Fruit fly (Drosophila melanogaster) Kc167 (cell line): ENCODE data around the gene shi.

Experiments used
- Myc ChIP-seq: fragments of >200 bp; optimal IDR thresholded peaks from 2 replicates; lab custom pipeline; 2017; ENCODE audit warnings: missing external identifiers
- Sin3A ChIP-seq: fragments of >200 bp; optimal IDR thresholded peaks from 2 replicates; lab custom pipeline; 2018; ENCODE audit warnings: missing external identifiers
- h ChIP-seq: fragments of >200 bp; optimal IDR thresholded peaks from 3 replicates; lab custom pipeline; 2018; ENCODE audit warnings: missing external identifiers
- insv ChIP-seq: fragments of >200 bp; optimal IDR thresholded peaks from 3 replicates; lab custom pipeline; 2018; ENCODE audit warnings: missing external identifiers
- psq ChIP-seq: fragments of >200 bp; optimal IDR thresholded peaks from 2 replicates; lab custom pipeline; 2017; ENCODE audit warnings: missing external identifiers
- ttk ChIP-seq: sonication (Bioruptor generic); optimal IDR thresholded peaks from 2 replicates; lab custom pipeline; 2017; ENCODE audit warnings: missing external identifiers

The shi gene

DNA sequence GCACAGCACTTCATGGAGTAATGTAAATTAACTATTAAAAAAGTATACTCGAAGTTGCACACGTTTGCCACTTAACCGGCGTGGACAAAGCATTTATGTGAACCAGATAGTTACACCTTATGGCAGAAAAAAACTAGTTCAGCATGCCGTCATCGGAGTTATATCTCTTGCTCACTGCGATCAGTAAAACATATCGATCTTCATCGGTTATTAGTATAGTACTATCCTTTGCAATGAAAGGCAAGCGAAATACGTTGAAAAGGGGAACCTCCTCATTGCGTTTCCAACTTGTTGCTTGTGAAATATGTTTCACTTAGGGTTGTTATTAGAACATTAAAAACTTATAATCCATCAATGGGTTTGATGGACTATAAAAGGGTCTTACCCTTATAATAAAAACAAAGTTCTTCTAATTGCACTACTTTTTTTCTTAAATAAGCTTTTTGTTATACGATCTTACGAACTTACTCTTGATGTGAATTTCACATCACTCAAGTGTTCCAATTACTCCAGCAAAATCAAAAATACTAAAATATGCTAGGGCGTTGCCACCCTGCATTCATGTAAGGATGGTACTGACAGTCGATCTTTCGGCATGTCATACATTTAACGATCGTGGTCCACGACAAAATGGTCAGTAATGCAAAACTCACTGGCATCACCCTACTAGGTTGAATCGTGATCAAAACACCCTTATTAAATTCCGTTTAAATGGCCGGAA lies 17.8 kb downstream of the shi start, which contains the start of gene CycD:
Gene CycD (minus strand): TSS at position 113 of the 721 bp plus-strand sequence.
- TF ChIP-seq Sin3A (lab: Kevin White, UChicago) (no peak), Myc (no peak), insv (no peak), psq (lab: Kevin White, UChicago) (no peak), h (lab: Kevin White, UChicago) (no peak), ttk (lab: Kevin White, UChicago) (no peak)

DNA sequence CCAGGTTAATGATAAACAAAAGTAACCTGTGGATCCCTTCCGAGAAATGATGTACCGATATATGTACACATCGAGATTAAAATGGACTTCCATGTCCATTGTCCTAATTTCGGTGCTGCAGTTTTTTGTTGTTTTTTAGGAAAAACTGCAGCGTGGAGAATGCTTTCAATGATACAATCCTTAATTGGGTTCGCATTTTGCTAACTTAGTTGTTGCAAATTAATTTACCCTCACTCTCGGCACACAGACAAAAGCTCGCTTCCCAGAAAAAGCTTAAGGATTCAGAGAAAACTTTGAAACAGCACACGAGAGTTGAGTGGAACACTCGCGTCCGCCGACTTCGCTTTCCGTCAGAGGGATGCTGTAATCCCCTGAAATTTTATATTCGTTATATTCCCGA lies 18.7 kb downstream of the shi start, which contains the start of gene Lrp4:
Gene Lrp4 (plus strand): TSS at position 301 of the 400 bp plus-strand sequence.
- TF ChIP-seq insv: no peak
- no peak for TF ChIP-seq Myc
- no peak for TF ChIP-seq ttk (lab: Kevin White, UChicago)
- no peak for TF ChIP-seq psq (lab: Kevin White, UChicago)
- TF ChIP-seq Sin3A (lab: Kevin White, UChicago): no peak
- TF ChIP-seq h (lab: Kevin White, UChicago): no peak

DNA sequence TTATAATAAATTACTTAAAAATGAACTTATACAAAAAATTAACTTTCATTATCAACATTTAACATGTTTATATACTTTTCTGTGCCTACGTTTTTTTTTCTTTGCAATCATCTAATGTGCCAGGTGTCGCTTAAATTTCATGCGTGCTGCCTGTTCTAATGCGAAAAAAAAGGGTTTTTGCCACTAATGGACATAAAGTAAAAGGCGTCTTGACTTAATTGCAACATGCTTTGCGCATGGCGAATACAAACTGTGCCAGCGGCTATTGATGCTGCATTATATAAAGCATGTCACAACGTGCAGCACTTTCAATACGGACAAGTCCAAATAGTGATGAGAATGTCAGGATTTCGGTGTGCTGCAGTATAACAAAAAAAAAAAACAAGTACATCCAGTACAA lies 29.7 kb downstream of the shi start, which contains the start of gene CG8916:
Gene CG8916 (plus strand): TSS at position 301 of the 400 bp plus-strand sequence.
- TF ChIP-seq Myc: no peak
- no peak for TF ChIP-seq h (lab: Kevin White, UChicago)
- TF ChIP-seq Sin3A (lab: Kevin White, UChicago): no peak
- TF ChIP-seq psq (lab: Kevin White, UChicago): no peak
- no peak for TF ChIP-seq insv
- no peak for TF ChIP-seq ttk (lab: Kevin White, UChicago)

DNA sequence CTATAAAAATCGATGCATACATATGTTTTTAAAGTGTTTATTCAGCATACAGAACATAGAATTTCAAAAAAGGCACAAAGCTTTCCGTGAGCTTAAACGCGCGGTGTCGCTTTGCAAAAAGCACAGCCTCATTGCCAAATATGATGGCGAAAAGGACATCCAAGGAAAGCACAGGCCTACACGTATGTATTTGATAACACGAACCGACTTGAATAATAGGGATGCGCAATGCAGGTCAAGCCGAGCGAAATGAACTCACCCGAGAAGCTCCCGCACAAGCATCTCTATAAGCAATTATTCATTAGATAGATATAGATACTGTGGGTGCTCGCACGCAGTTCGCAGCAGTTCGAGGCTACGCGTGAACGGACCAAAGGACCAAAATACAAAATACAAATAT lies 32.9 kb downstream of the shi start, which contains the start of gene Lcch3:
Gene Lcch3 (plus strand): TSS at position 301 of the 400 bp plus-strand sequence.
- no peak for TF ChIP-seq psq (lab: Kevin White, UChicago)
- TF ChIP-seq Myc: no peak
- TF ChIP-seq Sin3A (lab: Kevin White, UChicago): no peak
- no peak for TF ChIP-seq ttk (lab: Kevin White, UChicago)
- no peak for TF ChIP-seq h (lab: Kevin White, UChicago)
- no peak for TF ChIP-seq insv

DNA sequence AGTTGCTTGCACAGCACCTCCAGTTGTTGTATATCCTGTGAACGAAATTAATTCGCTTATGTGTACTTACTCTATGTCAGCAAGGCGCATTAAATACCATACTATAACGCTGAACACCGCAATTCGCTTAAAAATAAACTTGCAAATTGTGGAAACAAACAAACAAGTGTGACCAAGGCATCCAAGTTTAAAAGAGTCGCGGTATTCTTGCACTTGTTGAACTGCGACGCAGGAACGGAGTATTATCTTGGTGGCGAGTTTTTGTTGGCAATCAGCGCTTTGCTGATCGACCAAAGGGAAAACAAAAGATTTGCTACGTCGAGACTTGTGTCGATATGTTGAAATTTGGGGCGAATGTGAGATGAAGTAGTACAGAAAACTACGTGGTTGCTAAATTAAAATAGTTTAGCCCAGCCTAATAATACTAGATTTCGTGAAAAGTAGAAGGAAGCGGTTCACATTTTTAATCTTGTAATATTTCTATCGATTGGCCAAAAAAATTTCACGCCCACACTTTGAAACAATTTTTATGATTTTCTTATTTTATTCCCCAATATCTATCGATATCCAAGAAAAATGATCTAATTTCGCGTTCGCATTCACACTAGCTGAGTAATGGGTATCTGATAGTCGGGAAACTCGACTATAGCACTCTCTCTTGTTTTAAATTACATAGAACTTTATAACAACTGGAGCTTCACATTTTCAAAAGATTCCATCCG lies 41.7 kb downstream of the shi start, which contains the start of gene Ranbp16:
Gene Ranbp16 (minus strand): TSS at position 364 of the 722 bp plus-strand sequence.
- TF ChIP-seq Sin3A (lab: Kevin White, UChicago): no peak
- no peak for TF ChIP-seq insv
- TF ChIP-seq ttk (lab: Kevin White, UChicago): no peak
- no peak for TF ChIP-seq h (lab: Kevin White, UChicago)
- no peak for TF ChIP-seq Myc
- no peak for TF ChIP-seq psq (lab: Kevin White, UChicago)

DNA sequence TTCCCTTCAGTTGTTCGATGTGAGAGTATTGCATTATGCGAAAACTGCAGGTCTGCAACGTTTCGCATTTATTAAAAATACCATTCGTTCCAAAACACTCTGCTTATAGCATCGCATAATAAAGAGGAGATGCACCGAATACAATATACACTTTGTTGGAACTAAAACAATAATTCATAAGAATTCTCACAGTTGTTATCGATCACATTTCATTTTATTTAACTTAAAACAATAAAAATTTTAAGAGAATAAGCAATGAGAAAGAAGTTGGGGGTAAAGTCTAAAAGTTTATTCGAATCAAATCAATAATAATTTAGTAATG lies 42.3 kb downstream of the shi start:
- TF ChIP-seq Sin3A (lab: Kevin White, UChicago) (no peak), psq (lab: Kevin White, UChicago) (no peak), Myc (no peak), ttk (lab: Kevin White, UChicago) (no peak), insv (no peak), h (lab: Kevin White, UChicago) (no peak)

DNA sequence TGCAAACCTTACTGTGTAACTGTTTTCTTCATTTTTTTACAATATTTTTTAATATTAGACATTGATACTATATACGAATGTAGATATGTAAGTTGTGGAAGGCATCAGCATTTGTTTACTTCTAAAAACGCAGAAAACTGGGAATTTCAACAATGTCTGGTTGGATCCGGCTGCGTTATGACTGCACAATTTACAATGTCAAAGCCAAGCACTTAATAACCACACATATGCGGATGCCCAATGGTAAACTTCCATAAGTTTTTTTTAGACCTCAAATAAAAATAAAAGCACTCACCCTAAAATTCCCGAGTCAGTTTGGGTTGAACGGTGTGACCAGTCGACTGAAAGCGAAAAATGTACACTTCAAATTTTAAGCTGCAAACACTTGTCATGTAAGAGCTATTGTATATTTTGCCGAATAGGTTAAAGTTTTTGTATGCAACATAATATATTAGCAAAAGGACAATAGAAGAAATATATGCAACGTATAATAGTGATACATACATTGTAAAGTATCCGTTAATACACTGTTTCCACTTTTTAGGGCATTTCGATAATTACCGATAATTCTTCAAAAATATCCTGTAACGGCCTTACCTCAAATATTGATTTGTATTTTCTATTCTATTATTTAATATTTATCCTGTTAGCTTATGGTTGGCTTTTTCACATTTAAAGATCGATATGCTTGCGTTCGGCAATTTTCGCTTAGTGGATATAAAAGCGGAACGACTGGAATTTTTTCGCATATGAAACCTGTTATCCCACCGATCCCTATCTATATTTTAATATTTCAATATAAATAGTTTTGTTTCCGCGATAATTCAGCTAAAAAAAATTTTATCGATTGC lies 48.4 kb downstream of the shi start, which contains the start of gene Stim:
Gene Stim (minus strand): TSS at position 347 of the 851 bp plus-strand sequence.
- TF ChIP-seq ttk (lab: Kevin White, UChicago) (no peak), insv (no peak), Sin3A (lab: Kevin White, UChicago) (no peak), psq (lab: Kevin White, UChicago) (no peak), Myc (no peak), h (lab: Kevin White, UChicago) (no peak)

DNA sequence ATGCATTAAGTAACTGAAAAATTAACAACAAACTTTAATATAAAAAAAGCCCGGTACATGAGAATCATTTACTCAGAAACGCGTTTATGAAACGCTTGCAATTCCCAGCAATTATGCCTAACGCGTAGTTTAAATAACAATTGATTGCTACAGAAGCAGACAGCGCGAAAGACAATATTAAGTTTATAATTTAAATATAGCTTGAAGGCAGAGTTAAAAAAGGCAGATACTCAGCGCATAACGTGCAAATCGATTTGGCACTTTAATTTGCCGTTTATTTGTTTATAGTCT lies 49.0 kb downstream of the shi start, which contains the start of gene CG8924:
Gene CG8924 (plus strand): TSS at position 122 of the 291 bp plus-strand sequence.
- no peak for TF ChIP-seq Sin3A (lab: Kevin White, UChicago)
- TF ChIP-seq h (lab: Kevin White, UChicago): no peak
- TF ChIP-seq ttk (lab: Kevin White, UChicago): no peak
- no peak for TF ChIP-seq insv
- no peak for TF ChIP-seq psq (lab: Kevin White, UChicago)
- no peak for TF ChIP-seq Myc

DNA sequence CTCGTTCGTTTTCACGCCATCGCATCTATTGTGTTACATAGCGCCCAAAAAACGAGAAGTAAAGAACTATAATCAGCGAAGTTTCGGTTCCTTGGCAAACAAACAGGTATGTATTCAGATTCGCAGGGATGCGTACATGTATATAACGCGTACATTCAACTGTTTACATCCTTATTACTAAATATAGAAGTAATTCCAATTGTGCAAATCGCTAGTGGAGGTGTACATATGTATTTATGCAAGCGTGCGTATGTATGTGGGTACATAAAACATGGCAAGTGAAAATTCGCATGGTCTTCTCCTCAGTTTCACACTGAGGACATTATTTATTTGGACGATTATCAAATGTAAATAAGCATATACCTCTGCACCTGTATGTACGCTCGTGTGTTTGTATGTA lies 49.6 kb downstream of the shi start:
- TF ChIP-seq ttk (lab: Kevin White, UChicago) (no peak), Myc (no peak), Sin3A (lab: Kevin White, UChicago) (no peak), insv (no peak), psq (lab: Kevin White, UChicago) (no peak), h (lab: Kevin White, UChicago) (no peak)

DNA sequence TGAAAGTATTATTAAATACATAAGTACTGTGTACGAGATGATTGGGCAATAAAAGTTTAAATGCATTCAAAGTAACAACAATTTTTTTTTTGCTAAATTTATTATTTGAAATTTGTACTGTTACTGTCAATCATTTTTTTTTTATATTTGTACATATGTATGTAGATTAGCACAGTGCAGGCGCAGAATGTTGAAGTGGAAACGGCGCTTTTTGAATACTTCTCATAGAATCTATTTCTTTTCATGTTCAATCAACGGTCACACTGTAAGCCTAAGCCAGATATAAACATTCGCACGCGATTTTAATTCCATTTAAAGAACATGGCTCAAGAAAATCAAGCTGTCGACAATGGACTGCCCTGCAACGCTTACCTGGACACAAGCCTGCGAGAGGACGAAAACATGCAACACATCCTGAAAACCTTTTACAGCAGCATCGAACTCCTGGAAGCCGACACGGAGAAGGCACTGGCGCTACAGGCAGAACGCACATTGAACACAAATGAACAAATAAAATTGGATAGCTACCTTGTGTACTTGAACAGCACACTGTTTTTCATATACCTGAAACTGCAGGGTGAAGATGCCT lies 52.9 kb downstream of the shi start, which contains the start of gene Rrp47:
Gene Rrp47 (plus strand): TSS at position 163 of the 589 bp plus-strand sequence.
- TF ChIP-seq Sin3A (lab: Kevin White, UChicago) (no peak), ttk (lab: Kevin White, UChicago) (no peak), insv (no peak), Myc (no peak), h (lab: Kevin White, UChicago) (no peak), psq (lab: Kevin White, UChicago) (no peak)

DNA sequence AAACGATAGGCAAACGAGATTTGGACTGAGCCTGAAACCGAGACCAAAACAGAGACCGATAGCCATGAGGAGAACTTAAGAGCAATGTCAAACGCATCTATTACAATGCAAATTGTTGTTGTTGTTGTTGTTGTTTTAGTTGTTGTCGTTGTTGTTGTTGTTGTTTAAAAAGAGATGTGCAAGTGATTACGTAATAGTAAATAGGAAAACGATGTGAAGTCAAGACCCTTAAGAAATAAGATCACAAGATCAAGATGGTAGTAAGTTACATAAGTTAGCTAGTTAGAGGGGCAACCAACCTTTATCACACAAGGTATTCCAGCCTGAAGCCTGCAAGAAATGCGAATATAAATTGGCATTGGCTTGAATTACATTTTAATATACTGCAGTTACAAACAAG lies 58.1 kb downstream of the shi start:
- TF ChIP-seq Myc (no peak), Sin3A (lab: Kevin White, UChicago) (no peak), insv (no peak), h (lab: Kevin White, UChicago) (no peak), ttk (lab: Kevin White, UChicago) (no peak), psq (lab: Kevin White, UChicago) (no peak)
